Fruit fly (Drosophila melanogaster) S2 (cell line): Measurements from ENCODE around the gene AP-1-2beta.

Source experiments
- CG8478 ChIP-seq: fragments of >200 bp; optimal IDR thresholded peaks from 2 replicates; lab custom pipeline; 2018
- CTCF ChIP-seq, 2 experiments: fragments of >200 bp; optimal IDR thresholded peaks; 2 replicates each; lab custom pipeline; 2018

dm6 chrX:19696845-19697244, 34.0 kb upstream of the AP-1-2beta start, which contains the start of gene Cdc42:
- TF ChIP-seq CG8478 (lab: Kevin White, UChicago) (no peak), CTCF (optimal IDR thresholded peaks at IDR 0.05; lab: Kevin White, UChicago) (peak in 1 of 2 experiments; percentile 12)
